Worm (Caenorhabditis elegans): Measurements from ENCODE around the gene Y53F4B.25.

- TF ChIP-seq snpc-4 (tag; optimal IDR thresholded peaks at IDR 0.05) (no peak), aly-2 (tag; optimal IDR thresholded peaks at IDR 0.05) (no peak), lin-13 (GFP tag; optimal IDR thresholded peaks at IDR 0.05) (no peak), skn-1 (tag; optimal IDR thresholded peaks at IDR 0.05) (no peak), mdl-1 (tag; optimal IDR thresholded peaks at IDR 0.05) (no peak), ceh-82 (tag; optimal IDR thresholded peaks at IDR 0.05) (no peak), nhr-77 (tag; optimal IDR thresholded peaks at IDR 0.05) (no peak), zip-2 (tag; optimal IDR thresholded peaks at IDR 0.05) (no peak), lin-1 (GFP tag; IDR thresholded peaks at IDR 0.05) (no peak), daf-12 (tag; optimal IDR thresholded peaks at IDR 0.05) (no peak), zfp-3 (GFP tag; conservative IDR thresholded peaks at IDR 0.05) (no peak)
Measured at ce11 chrII:15109844-15110243, 26.1 kb upstream of the Y53F4B.25 start, which contains the start of gene Y53F4B.39.

Data from whole organism, L4 larva.